Worm (Caenorhabditis elegans) whole organism, L1 larva: Measurements from ENCODE around the gene sqv-4.

Experiments
- C16A3.4 ChIP-seq: fragments of 150-350 bp; optimal IDR thresholded peaks from 2 replicates; lab custom pipeline; 2014; ENCODE audit warnings: missing biosample characterization, missing genetic modification characterization
- C34B4.2 ChIP-seq: sonication (generic microtip); optimal IDR thresholded peaks from 2 replicates; lab custom pipeline; 2017; ENCODE audit warnings: mild to moderate bottlenecking, missing genetic modification characterization, missing compliant biosample characterization
- F16B12.6 ChIP-seq: fragments of 150-350 bp; optimal IDR thresholded peaks from 2 replicates; lab custom pipeline; 2014; ENCODE audit warnings: missing biosample characterization, missing genetic modification characterization
- alr-1 ChIP-seq: fragments of 200-800 bp; sonication (Bioruptor generic); optimal IDR thresholded peaks from 2 replicates; lab custom pipeline; 2018; ENCODE audit warnings: borderline replicate concordance, mild to moderate bottlenecking, missing genetic modification characterization, missing compliant biosample characterization
- ama-1 ChIP-seq: fragments of 150-350 bp; optimal IDR thresholded peaks from 2 replicates; lab custom pipeline; 2014
- ceh-63 ChIP-seq: fragments of 200-800 bp; sonication (Bioruptor generic); optimal IDR thresholded peaks from 2 replicates; lab custom pipeline; 2018; ENCODE audit warnings: mild to moderate bottlenecking, missing genetic modification characterization, missing compliant biosample characterization
- ceh-82 ChIP-seq, 3 experiments: fragments of 150-350 bp in 1 of 3; sonication (generic microtip) in 2 of 3; optimal IDR thresholded peaks; 2 replicates each; lab custom pipeline; 2014 to 2017; ENCODE audit warnings: missing biosample characterization in 3 of 3, missing genetic modification characterization in 3 of 3
- ceh-88 ChIP-seq: fragments of 200-800 bp; sonication (Bioruptor generic); IDR thresholded peaks from 2 replicates; pipeline ENCODE4 v1.3.6; 2022; ENCODE audit warnings: missing genetic modification characterization, missing compliant biosample characterization
- dpl-1 ChIP-seq, 3 experiments: fragments of 150-350 bp in 2 of 3; sonication (generic microtip) in 1 of 3; optimal IDR thresholded peaks; 2 replicates each; lab custom pipeline; 2014 to 2017; ENCODE audit warnings: missing biosample characterization in 3 of 3, missing genetic modification characterization in 3 of 3, missing genetic modification reagents in 3 of 3
- dsc-1 ChIP-seq: sonication (generic microtip); optimal IDR thresholded peaks from 2 replicates; lab custom pipeline; 2016; ENCODE audit warnings: mild to moderate bottlenecking, missing genetic modification characterization, missing compliant biosample characterization
- efl-1 ChIP-seq, 4 experiments: fragments of 150-350 bp; optimal IDR thresholded peaks in 3 of 4; peaks in 1 of 4; 1 replicate in 1 of 4; 2 replicates in 3 of 4; lab custom pipeline; 2014; ENCODE audit warnings: missing biosample characterization in 2 of 4, missing genetic modification characterization in 2 of 4, missing genetic modification reagents in 2 of 4
- efl-3 ChIP-seq: fragments of 200-800 bp; sonication (Bioruptor generic); optimal IDR thresholded peaks from 2 replicates; lab custom pipeline; 2018; ENCODE audit warnings: mild to moderate bottlenecking, missing genetic modification characterization, missing compliant biosample characterization
- egl-13 ChIP-seq: sonication (generic microtip); optimal IDR thresholded peaks from 2 replicates; lab custom pipeline; 2016; ENCODE audit warnings: missing genotype, missing genetic modification reagents, missing genetic modification characterization, missing compliant biosample characterization
- elt-3 ChIP-seq, 6 experiments: fragments of 150-350 bp in 1 of 6; sonication (generic microtip); optimal IDR thresholded peaks; 2 replicates each; lab custom pipeline; 2017 to 2018; ENCODE audit warnings: missing biosample characterization in 6 of 6, missing genetic modification characterization in 6 of 6, inconsistent platforms in 1 of 6
- fkh-10 ChIP-seq: sonication (generic microtip); optimal IDR thresholded peaks from 2 replicates; lab custom pipeline; 2017; ENCODE audit warnings: missing biosample characterization, missing genetic modification reagents, missing genetic modification characterization
- hlh-17 ChIP-seq: fragments of 200-800 bp; sonication (Bioruptor generic); optimal IDR thresholded peaks from 2 replicates; lab custom pipeline; 2018; ENCODE audit warnings: missing genetic modification characterization, mild to moderate bottlenecking, missing compliant biosample characterization, moderate library complexity, borderline replicate concordance
- irx-1 ChIP-seq: sonication (generic microtip); optimal IDR thresholded peaks from 2 replicates; lab custom pipeline; 2016; ENCODE audit warnings: missing genetic modification characterization, missing compliant biosample characterization
- isw-1 ChIP-seq: fragments of 200-800 bp; sonication (Bioruptor generic); IDR thresholded peaks from 2 replicates; pipeline ENCODE4 v1.3.6; 2022; ENCODE audit warnings: missing genetic modification characterization, missing compliant biosample characterization
- lin-14 ChIP-seq: fragments of 200-800 bp; sonication (Bioruptor generic); optimal IDR thresholded peaks from 2 replicates; lab custom pipeline; 2018; ENCODE audit warnings: mild to moderate bottlenecking, missing genetic modification characterization, moderate library complexity, missing compliant biosample characterization
- lin-15B ChIP-seq: fragments of 150-350 bp; sonication (generic microtip); optimal IDR thresholded peaks from 3 replicates; lab custom pipeline; 2014; ENCODE audit warnings: missing biosample characterization, missing genetic modification characterization
- mdl-1 ChIP-seq, 2 experiments: fragments of 150-350 bp; optimal IDR thresholded peaks; 2 replicates each; lab custom pipeline; 2014 to 2017; ENCODE audit warnings: missing biosample characterization in 2 of 2, missing genetic modification characterization in 2 of 2, inconsistent platforms in 1 of 2
- mef-2 ChIP-seq: fragments of 150-350 bp; optimal IDR thresholded peaks from 2 replicates; lab custom pipeline; 2014; ENCODE audit warnings: missing biosample characterization, missing genetic modification characterization
- mep-1 ChIP-seq: fragments of 150-350 bp; optimal IDR thresholded peaks from 2 replicates; lab custom pipeline; 2014; ENCODE audit warnings: missing biosample characterization, missing genetic modification characterization
- nhr-19 ChIP-seq: fragments of 200-800 bp; sonication (Bioruptor generic); conservative IDR thresholded peaks from 2 replicates; pipeline ENCODE4 v1.3.6; 2022; ENCODE audit warnings: missing genetic modification characterization, missing compliant biosample characterization
- nhr-28 ChIP-seq: fragments of 150-350 bp; optimal IDR thresholded peaks from 2 replicates; lab custom pipeline; 2014; ENCODE audit warnings: missing biosample characterization, missing genetic modification characterization
- nhr-47 ChIP-seq: sonication (generic microtip); optimal IDR thresholded peaks from 2 replicates; lab custom pipeline; 2016; ENCODE audit warnings: mild to moderate bottlenecking, missing genetic modification characterization, moderate library complexity, missing compliant biosample characterization
- nhr-71 ChIP-seq: sonication (generic microtip); optimal IDR thresholded peaks from 2 replicates; lab custom pipeline; 2016; ENCODE audit warnings: mild to moderate bottlenecking, missing genetic modification characterization, moderate library complexity, missing compliant biosample characterization
- nhr-76 ChIP-seq: sonication (generic microtip); optimal IDR thresholded peaks from 2 replicates; lab custom pipeline; 2017; ENCODE audit warnings: missing biosample characterization, missing genetic modification characterization
- nhr-84 ChIP-seq: sonication (generic microtip); optimal IDR thresholded peaks from 2 replicates; lab custom pipeline; 2017; ENCODE audit warnings: missing biosample characterization, missing genetic modification characterization
- nhr-85 ChIP-seq: sonication (generic microtip); peaks from one replicate; lab custom pipeline; 2016; ENCODE audit warnings: missing genetic modification characterization, inconsistent platforms, missing compliant biosample characterization
- pag-3 ChIP-seq: sonication (generic microtip); optimal IDR thresholded peaks from 2 replicates; lab custom pipeline; 2017; ENCODE audit warnings: missing genetic modification characterization, mild to moderate bottlenecking, missing compliant biosample characterization, antibody characterized with exemption, borderline replicate concordance; ENCODE audit not compliant: insufficient read depth
- pax-3 ChIP-seq: fragments of 200-800 bp; sonication (Bioruptor generic); optimal IDR thresholded peaks from 2 replicates; lab custom pipeline; 2018; ENCODE audit warnings: mild to moderate bottlenecking, missing genetic modification characterization, moderate library complexity, missing compliant biosample characterization
- rnt-1 ChIP-seq: sonication (generic microtip); optimal IDR thresholded peaks from 2 replicates; lab custom pipeline; 2016; ENCODE audit warnings: mild to moderate bottlenecking, missing genetic modification characterization, moderate library complexity, missing compliant biosample characterization
- sox-4 ChIP-seq: sonication (generic microtip); optimal IDR thresholded peaks from 2 replicates; lab custom pipeline; 2016; ENCODE audit warnings: missing genetic modification characterization, missing compliant biosample characterization
- tlp-1 ChIP-seq: fragments of 150-350 bp; optimal IDR thresholded peaks from 2 replicates; lab custom pipeline; 2014; ENCODE audit warnings: missing biosample characterization, missing genetic modification characterization
- unc-130 ChIP-seq: fragments of 150-350 bp; optimal IDR thresholded peaks from 2 replicates; lab custom pipeline; 2017; ENCODE audit warnings: missing biosample characterization, missing genetic modification characterization, inconsistent platforms
- unc-30 ChIP-seq: sonication (generic microtip); optimal IDR thresholded peaks from 2 replicates; lab custom pipeline; 2017; ENCODE audit warnings: missing biosample characterization, missing genetic modification characterization
- unc-86 ChIP-seq: sonication (generic microtip); optimal IDR thresholded peaks from 2 replicates; lab custom pipeline; 2016; ENCODE audit warnings: missing genetic modification characterization, missing compliant biosample characterization
- vab-15 ChIP-seq: sonication (generic microtip); optimal IDR thresholded peaks from 2 replicates; lab custom pipeline; 2017; ENCODE audit warnings: missing genotype, mild to moderate bottlenecking, missing genetic modification characterization, missing compliant biosample characterization

sqv-4 gene

ce11 chrV:10640977-10641376, 20.3 kb downstream of the sqv-4 start:
- no peak for TF ChIP-seq efl-3 (GFP tag; lab: Kevin White, UChicago)
- TF ChIP-seq lin-14 (GFP tag; lab: Kevin White, UChicago) = peak; percentile 45
- peak; percentile 19 for TF ChIP-seq dsc-1
- peak; percentile 74 for TF ChIP-seq fkh-10 (GFP tag; lab: Kevin White, UChicago)
- TF ChIP-seq, all 84 proteins: peak for 3

ce11 chrV:10635722-10636121, 25.5 kb downstream of the sqv-4 start, which contains the start of gene kvs-2:
Gene kvs-2 (plus strand): TSS chrV:10636022.
- TF ChIP-seq hlh-17 (no peak), ceh-88 (no peak), tlp-1 (tag; lab: Kevin White, UChicago) (no peak), vab-15 (tag; lab: Kevin White, UChicago) (no peak), egl-13 (tag; lab: Kevin White, UChicago) (no peak), C34B4.2 (no peak), elt-3 (tag; optimal IDR thresholded peaks at IDR 0.05; lab: Kevin White, UChicago) (no peak), mef-2 (tag; lab: Kevin White, UChicago) (no peak), C16A3.4 (tag; lab: Kevin White, UChicago) (no peak), unc-30 (no peak), nhr-84 (tag; lab: Kevin White, UChicago) (no peak), ama-1 (lab: Kevin White, UChicago) (no peak), ceh-63 (GFP tag; lab: Kevin White, UChicago) (no peak), mdl-1 (tag; optimal IDR thresholded peaks at IDR 0.05; lab: Kevin White, UChicago) (no peak), nhr-28 (no peak), pag-3 (no peak), nhr-76 (tag; lab: Kevin White, UChicago) (no peak)
- TF ChIP-seq, all 84 proteins: peak for 0

ce11 chrV:10632758-10633157, 28.5 kb downstream of the sqv-4 start, which contains the start of gene mab-23:
Gene mab-23 (plus strand): TSS chrV:10633058.
- TF ChIP-seq dsc-1 (no peak), nhr-71 (tag; lab: Kevin White, UChicago) (no peak), rnt-1 (tag; lab: Kevin White, UChicago) (no peak), dpl-1 (GFP tag; optimal IDR thresholded peaks at IDR 0.05; lab: Kevin White, UChicago) (no peak), sox-4 (tag; lab: Kevin White, UChicago) (no peak), unc-130 (tag; lab: Kevin White, UChicago) (no peak), mef-2 (tag; lab: Kevin White, UChicago) (no peak), alr-1 (tag; lab: Kevin White, UChicago) (no peak), nhr-19 (GFP tag; lab: Robert Waterston, UW) (no peak), nhr-47 (tag; lab: Kevin White, UChicago) (no peak), pax-3 (no peak), nhr-85 (no peak), tlp-1 (tag; lab: Kevin White, UChicago) (no peak), unc-86 (no peak), isw-1 (GFP tag; lab: Robert Waterston, UW) (no peak), mep-1 (tag; lab: Kevin White, UChicago) (no peak), ceh-82 (tag; optimal IDR thresholded peaks at IDR 0.05; lab: Kevin White, UChicago) (no peak), F16B12.6 (tag; lab: Kevin White, UChicago) (no peak), lin-15B (no peak), ceh-88 (no peak)

ce11 chrV:10630497-10630896, 30.8 kb downstream of the sqv-4 start:
- TF ChIP-seq sox-4 (tag; lab: Kevin White, UChicago) (no peak), efl-1 (optimal IDR thresholded peaks at IDR 0.05; lab: Kevin White, UChicago) (no peak), efl-1 (GFP tag; optimal IDR thresholded peaks at IDR 0.05 in 1 of 2; lab: Kevin White, UChicago) (no peak), irx-1 (tag; lab: Kevin White, UChicago) (no peak), nhr-28 (no peak), unc-86 (no peak)
